Fruit fly (Drosophila melanogaster): ENCODE data around the gene CG13689.

DNA sequence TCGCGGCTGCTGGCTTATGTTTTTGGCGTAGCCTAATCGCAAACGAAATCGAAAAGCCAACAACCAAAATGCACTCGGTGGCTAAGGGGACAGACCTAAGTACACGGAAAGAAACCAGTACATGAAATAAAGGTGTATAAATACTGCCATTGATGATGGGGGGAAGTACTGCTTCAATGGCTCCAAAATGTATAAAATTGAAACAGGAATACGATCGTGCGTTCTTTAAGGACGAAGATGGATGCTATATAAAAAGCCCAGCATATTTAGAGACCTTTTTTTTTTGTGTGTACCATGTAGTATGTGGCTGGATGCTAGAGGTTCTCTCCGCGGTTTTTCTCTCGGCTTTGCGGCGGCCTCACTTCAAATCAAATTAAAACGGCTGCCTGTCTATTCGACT, 27.6 kb downstream of the CG13689 start:
- TF ChIP-seq lola (GFP tag; optimal IDR thresholded peaks at IDR 0.05) (no peak), tai (GFP tag; optimal IDR thresholded peaks at IDR 0.05) (no peak), CG32264 (GFP tag; optimal IDR thresholded peaks at IDR 0.05) (no peak), N (GFP tag; optimal IDR thresholded peaks at IDR 0.05) (no peak), br (GFP tag; optimal IDR thresholded peaks at IDR 0.05) (no peak), psq (GFP tag; optimal IDR thresholded peaks at IDR 0.05) (no peak), brk (GFP tag; optimal IDR thresholded peaks at IDR 0.05) (no peak), fru (GFP tag; optimal IDR thresholded peaks at IDR 0.05) (no peak), Hr78 (GFP tag; optimal IDR thresholded peaks at IDR 0.05) (no peak), pan (optimal IDR thresholded peaks at IDR 0.05) (no peak), foxo (GFP tag; optimal IDR thresholded peaks at IDR 0.05) (no peak)
